Worm (Caenorhabditis elegans) whole organism, late embryonic: ENCODE measurements around the gene klf-1.

Experiments
- ama-1 ChIP-seq: fragments of 150-350 bp; optimal IDR thresholded peaks from 2 replicates; lab custom pipeline; 2014
- ceh-31 ChIP-seq: sonication (generic microtip); optimal IDR thresholded peaks from 2 replicates; lab custom pipeline; 2016; ENCODE audit warnings: missing genetic modification characterization, missing compliant biosample characterization
- ets-4 ChIP-seq: sonication (generic microtip); optimal IDR thresholded peaks from 2 replicates; lab custom pipeline; 2016; ENCODE audit warnings: missing genetic modification characterization, missing compliant biosample characterization
- fkh-10 ChIP-seq: fragments of 150-350 bp; optimal IDR thresholded peaks from 2 replicates; lab custom pipeline; 2014; ENCODE audit warnings: missing biosample characterization, missing genetic modification reagents, missing genetic modification characterization
- gmeb-2 ChIP-seq: sonication (generic microtip); optimal IDR thresholded peaks from 2 replicates; lab custom pipeline; 2016; ENCODE audit warnings: missing genetic modification characterization, inconsistent platforms, missing compliant biosample characterization
- nfya-1 ChIP-seq: sonication (generic microtip); optimal IDR thresholded peaks from 2 replicates; lab custom pipeline; 2017; ENCODE audit warnings: missing genetic modification characterization, mild to moderate bottlenecking, missing compliant biosample characterization, antibody characterized with exemption, moderate library complexity
- pqm-1 ChIP-seq: sonication (generic microtip); optimal IDR thresholded peaks from 2 replicates; lab custom pipeline; 2016; ENCODE audit warnings: missing genetic modification characterization, missing compliant biosample characterization
- sox-4 ChIP-seq: sonication (generic microtip); optimal IDR thresholded peaks from 2 replicates; lab custom pipeline; 2017; ENCODE audit warnings: mild to moderate bottlenecking, missing genetic modification characterization, inconsistent platforms, missing compliant biosample characterization
- tbx-2 ChIP-seq: sonication (generic microtip); optimal IDR thresholded peaks from 2 replicates; lab custom pipeline; 2016; ENCODE audit warnings: missing genetic modification characterization, missing compliant biosample characterization

- TF ChIP-seq pqm-1 = no peak
- TF ChIP-seq tbx-2 (tag; lab: Kevin White, UChicago) = no peak
- TF ChIP-seq gmeb-2 = no peak
- no peak for TF ChIP-seq ama-1 (lab: Kevin White, UChicago)
- no peak for TF ChIP-seq ceh-31 (tag; lab: Kevin White, UChicago)
- no peak for TF ChIP-seq ets-4
- TF ChIP-seq sox-4 (tag; lab: Kevin White, UChicago) = no peak
- no peak for TF ChIP-seq nfya-1 (tag; lab: Kevin White, UChicago)
- TF ChIP-seq fkh-10 (GFP tag; lab: Kevin White, UChicago) = no peak
Observed at ce11 chrIII:2834363-2834762, 40.3 kb upstream of the klf-1 start, which contains the start of gene txdc-17.
